Worm (Caenorhabditis elegans) whole organism, L4/young adult: ENCODE measurements around the gene M106.2.

Experiments
- W03F9.2 ChIP-seq: fragments of 150-350 bp; optimal IDR thresholded peaks from 2 replicates; lab custom pipeline; 2014; ENCODE audit warnings: missing biosample characterization, missing genetic modification characterization
- dao-5 ChIP-seq: sonication (generic microtip); optimal IDR thresholded peaks from 2 replicates; lab custom pipeline; 2016; ENCODE audit warnings: missing genotype, missing genetic modification characterization, moderate library complexity, missing compliant biosample characterization
- him-1 ChIP-seq: sonication (generic microtip); optimal IDR thresholded peaks from 2 replicates; lab custom pipeline; 2016; ENCODE audit warnings: missing genotype, missing genetic modification reagents, missing genetic modification characterization, missing compliant biosample characterization

Gene M106.2

DNA sequence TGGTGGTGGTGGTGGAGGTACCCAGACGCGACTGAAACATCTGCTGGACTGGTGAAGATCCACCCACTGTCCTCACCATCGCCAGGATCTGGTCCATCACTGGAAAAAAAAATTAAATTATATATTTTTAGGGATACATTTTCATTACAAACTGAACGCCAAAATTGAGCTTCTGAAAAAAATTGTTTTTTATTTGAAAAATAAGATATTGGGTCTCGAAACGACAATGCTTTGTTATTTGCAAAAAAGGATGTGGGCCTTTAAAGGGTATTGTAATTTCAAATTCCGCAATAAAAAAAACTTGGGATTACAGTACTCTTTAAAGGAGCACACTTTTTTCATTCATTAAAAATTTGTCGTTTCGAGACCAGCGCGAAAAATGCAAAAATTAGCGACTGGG is at the start of gene M106.2:
M106.2 (minus strand) TSS at position 101 of the 400 bp plus-strand sequence.
- no peak for TF ChIP-seq dao-5 (tag; lab: Kevin White, UChicago)
- no peak for TF ChIP-seq W03F9.2 (tag; lab: Kevin White, UChicago)
- no peak for TF ChIP-seq him-1 (tag; lab: Kevin White, UChicago)

DNA sequence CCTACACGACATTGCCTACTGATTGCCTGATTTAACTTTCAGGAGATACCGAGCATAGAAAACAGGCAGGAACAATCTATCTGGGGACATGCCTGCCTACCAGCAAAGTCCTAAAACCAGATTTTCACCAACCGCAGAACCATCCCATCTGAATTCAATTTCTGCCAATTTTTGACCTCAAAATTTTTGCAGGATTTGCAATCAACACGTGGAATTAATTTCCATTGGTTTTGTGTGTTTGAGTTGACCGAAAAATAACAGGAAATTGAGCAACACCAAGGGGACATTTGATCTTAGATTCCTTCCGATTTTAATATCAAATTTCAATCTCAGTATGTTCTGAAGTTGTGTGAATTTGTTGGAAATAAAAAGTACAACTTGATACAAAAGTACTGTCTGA is 49.2 kb upstream of the M106.2 start:
- TF ChIP-seq him-1 (tag; lab: Kevin White, UChicago) (no peak), W03F9.2 (tag; lab: Kevin White, UChicago) (no peak), dao-5 (tag; lab: Kevin White, UChicago) (no peak)

DNA sequence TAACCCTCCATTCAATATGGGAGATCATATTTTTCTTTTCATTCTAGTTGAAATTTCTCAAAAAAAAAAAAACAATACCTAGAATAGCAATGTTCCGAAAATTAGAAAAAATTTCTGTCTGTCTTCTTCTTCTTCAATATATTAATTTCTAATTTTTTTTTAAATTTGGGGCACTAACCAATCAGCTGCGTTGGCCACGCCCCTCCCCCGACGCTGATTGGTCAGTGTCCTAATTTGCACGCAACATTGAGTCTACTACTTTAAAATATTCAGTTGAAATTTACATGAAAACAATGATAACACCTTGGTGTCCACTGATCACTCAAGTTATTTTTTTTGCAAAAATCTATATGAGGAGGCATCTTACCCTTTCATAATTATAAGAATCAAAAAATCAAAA is 46.2 kb upstream of the M106.2 start:
- TF ChIP-seq dao-5 (tag; lab: Kevin White, UChicago) (no peak), W03F9.2 (tag; lab: Kevin White, UChicago) (no peak), him-1 (tag; lab: Kevin White, UChicago) (no peak)

DNA sequence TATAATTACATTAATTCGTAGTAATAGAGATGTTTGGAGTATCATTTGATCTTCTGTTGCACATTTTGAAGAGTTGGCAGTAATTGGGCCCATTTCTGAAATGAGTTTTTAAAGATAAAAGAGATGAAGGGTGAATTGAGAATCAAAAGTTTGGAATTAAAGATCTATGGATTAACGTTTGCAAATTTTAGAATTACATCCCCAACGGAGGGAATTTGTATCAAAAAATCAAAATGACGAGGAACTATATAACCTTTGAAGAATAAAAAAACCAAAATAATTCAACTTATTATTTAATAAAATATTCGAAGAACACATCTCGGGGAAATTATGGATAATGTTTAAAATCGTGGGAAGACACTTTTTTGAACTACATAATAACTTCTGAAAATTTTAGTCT is 45.2 kb upstream of the M106.2 start, which contains the start of gene sra-10:
sra-10 (minus strand) TSS at position 101 of the 400 bp plus-strand sequence.
- TF ChIP-seq dao-5 (tag; lab: Kevin White, UChicago), result no peak
- no peak for TF ChIP-seq W03F9.2 (tag; lab: Kevin White, UChicago)
- TF ChIP-seq him-1 (tag; lab: Kevin White, UChicago), result no peak

DNA sequence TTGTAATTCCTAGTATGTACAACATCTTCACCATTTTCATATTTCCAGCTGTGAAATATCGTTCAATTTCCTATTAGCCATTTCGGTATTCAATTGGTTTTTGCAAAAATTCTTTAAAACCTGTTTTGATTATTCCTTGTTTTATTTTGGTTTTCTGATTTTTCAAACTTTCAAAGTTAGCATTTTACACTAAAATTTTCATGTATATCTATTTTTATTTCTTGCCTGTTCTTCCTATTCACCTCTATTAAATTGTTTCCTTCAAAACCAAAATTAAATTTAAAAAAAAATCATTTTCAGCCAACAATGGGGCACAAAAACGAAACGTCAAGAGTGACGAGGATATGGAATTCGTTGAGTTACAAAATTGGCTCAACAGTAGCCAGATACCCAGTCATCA is 39.2 kb upstream of the M106.2 start, which contains the start of gene ptr-8:
ptr-8 (plus strand) TSS at position 301 of the 400 bp plus-strand sequence.
- TF ChIP-seq him-1 (tag; lab: Kevin White, UChicago), result no peak
- no peak for TF ChIP-seq dao-5 (tag; lab: Kevin White, UChicago)
- no peak for TF ChIP-seq W03F9.2 (tag; lab: Kevin White, UChicago)

DNA sequence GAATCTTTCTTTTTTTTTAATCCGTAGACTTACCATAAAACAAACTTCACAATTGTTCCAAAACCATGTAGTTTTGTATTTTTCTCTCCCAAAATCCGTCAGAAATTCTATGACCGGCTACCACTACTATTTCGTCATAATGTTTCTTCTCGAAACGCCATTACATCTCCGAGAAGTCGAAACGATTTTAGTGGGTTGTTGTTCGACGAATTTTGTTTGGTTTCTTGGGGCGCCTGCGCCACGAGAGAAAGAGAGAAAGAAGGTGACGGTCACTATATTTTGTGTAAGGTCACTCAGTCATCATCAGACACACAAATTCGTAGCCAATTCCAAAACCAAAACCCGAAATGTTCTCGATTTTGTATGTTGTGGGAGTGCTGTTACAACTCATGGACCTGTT is 37.3 kb upstream of the M106.2 start:
- TF ChIP-seq dao-5 (tag; lab: Kevin White, UChicago) (no peak), W03F9.2 (tag; lab: Kevin White, UChicago) (no peak), him-1 (tag; lab: Kevin White, UChicago) (no peak)

DNA sequence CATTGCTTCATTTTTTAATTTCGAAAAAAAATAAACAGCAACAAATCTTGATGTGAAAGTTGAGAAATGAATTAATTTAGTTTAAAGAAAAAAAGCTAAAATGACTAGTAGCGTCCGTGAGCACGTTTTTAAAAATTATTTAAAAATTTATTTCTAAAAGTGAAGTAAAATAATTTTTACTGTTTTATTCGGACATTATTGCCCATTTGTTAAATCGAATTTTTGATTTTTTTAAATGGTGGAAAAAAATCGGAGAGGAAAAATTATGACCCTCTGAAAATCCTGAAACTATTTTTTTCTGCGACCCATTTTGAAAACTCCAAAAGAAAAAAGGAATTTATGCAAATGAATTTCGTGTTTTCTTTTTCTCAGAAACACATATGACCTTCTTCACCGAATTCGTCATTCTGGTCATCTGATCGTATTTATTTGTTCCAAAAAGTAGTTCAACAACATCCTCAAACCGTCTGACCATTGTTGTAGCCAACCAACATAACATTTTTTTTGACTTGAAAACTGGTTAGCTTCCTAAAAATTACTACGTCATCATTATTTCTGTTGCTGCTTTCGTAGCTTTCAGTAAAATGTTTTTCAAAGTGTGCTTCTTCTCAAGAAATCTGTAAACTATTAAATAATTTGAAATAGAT is 36.2 kb upstream of the M106.2 start, which contains the start of gene F44F4.3:
F44F4.3 (minus strand) TSS at position 51 of the 647 bp plus-strand sequence.
- TF ChIP-seq him-1 (tag; lab: Kevin White, UChicago) (no peak), dao-5 (tag; lab: Kevin White, UChicago) (no peak), W03F9.2 (tag; lab: Kevin White, UChicago) (no peak)

DNA sequence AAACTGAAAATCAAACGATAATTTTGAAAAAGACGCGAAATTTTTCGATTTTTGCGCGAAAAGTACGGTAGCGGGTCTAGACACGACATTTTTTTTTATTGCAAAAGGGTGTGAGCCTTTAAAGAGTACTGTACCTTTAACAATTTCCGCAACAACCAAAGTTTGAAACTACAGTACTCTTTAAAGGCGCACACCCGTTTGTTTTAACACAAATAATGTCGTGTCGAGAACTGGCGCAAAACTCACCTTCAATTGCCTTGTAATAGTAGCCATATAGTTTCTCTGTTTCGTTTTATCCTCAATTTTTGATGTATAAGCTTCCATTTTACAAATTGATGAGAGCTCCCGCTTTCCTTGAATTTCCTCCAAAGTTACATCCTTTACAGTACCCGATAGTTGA is 35.4 kb upstream of the M106.2 start:
- no peak for TF ChIP-seq him-1 (tag; lab: Kevin White, UChicago)
- no peak for TF ChIP-seq dao-5 (tag; lab: Kevin White, UChicago)
- no peak for TF ChIP-seq W03F9.2 (tag; lab: Kevin White, UChicago)

DNA sequence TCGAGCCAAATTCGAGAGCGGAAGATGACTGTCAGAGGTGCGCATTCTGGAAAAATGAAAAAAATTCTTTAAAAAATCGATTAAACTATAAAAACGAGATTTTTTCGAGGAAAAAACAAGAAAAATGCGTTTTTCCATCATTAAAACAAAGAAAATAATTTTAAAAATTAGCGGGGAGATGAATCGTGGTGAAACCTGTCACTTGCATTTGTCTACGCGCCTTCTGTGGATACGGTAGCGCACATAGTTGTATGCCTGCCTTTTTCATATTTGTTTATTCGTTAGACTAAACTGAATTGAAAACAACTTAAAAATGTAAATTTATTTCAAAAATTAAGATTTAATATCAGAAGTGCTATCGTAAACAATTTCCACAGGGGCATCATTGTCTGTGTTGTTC is 34.6 kb upstream of the M106.2 start, which contains the start of gene egg-3:
egg-3 (minus strand) TSS at position 46 of the 400 bp plus-strand sequence.
- TF ChIP-seq him-1 (tag; lab: Kevin White, UChicago), result no peak
- no peak for TF ChIP-seq W03F9.2 (tag; lab: Kevin White, UChicago)

DNA sequence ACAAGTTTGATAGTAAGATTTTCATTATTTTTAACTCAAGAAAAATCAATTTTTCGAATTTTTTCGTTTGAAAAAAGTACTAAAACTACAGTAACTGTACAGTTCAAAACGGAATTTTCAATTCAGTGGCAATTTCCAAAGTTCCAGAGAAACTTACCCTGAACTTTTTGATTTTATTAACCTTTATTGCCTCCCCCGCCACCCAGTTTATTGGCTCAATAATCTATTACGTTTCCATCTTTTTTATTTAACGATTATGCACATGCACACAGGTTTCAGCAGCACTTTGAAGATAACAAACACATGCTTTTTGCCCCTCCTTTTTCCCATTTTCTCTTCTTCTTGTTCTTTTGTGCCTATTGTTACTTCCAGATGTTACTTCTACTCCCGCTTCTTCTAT is 30.8 kb upstream of the M106.2 start, which contains the start of gene lurp-1:
lurp-1 (plus strand) TSS at position 301 of the 400 bp plus-strand sequence.
- TF ChIP-seq W03F9.2 (tag; lab: Kevin White, UChicago) (no peak), dao-5 (tag; lab: Kevin White, UChicago) (no peak), him-1 (tag; lab: Kevin White, UChicago) (no peak)

DNA sequence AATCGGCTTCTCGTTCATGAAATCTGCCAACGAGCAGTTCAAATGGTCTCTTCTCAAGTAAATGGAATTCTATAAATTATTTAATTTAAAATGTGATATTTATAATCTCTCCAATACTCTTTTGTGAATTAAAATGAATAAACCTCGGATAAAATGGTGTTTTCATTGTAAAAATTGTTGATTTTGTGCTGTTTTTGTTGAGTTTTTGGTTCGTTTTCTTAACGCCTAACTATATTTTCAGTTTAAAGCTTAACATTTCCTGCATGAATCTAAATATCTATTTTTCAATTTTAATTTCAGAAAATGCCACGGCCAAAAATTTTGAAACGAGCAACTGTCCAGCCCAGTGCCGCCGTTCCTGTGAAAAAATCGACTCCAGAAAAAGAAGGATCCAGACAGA is 23.8 kb upstream of the M106.2 start, which contains the start of gene orc-2:
orc-2 (plus strand) TSS at position 301 of the 400 bp plus-strand sequence.
- TF ChIP-seq him-1 (tag; lab: Kevin White, UChicago) (no peak), W03F9.2 (tag; lab: Kevin White, UChicago) (no peak), dao-5 (tag; lab: Kevin White, UChicago) (no peak)

DNA sequence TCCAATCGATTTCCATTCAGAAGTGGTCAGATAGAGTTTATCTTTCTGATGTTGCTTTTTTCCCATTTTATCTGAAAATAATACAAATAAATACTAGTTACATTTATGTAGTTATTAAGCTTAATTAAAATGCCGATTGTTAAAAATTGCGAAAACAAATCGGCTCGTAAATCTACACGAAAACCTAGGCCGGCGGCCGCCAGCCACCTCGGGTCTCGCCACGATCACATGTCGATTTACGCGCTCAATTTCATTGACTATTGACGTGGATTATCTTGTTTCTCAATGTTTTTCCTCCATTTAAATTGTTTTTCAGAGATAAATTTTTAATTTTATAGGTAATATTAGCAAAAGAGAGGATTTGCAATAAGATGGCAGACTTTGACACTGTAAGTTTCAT is 22.7 kb upstream of the M106.2 start, which contains the start of the genes cyn-4 and copz-1:
cyn-4 (minus strand) TSS at position 71 of the 400 bp plus-strand sequence.
copz-1 (plus strand) TSS at position 339 of the 400 bp plus-strand sequence.
- TF ChIP-seq him-1 (tag; lab: Kevin White, UChicago) (peak; percentile 24), W03F9.2 (tag; lab: Kevin White, UChicago) (peak; percentile 80), dao-5 (tag; lab: Kevin White, UChicago) (no peak)

DNA sequence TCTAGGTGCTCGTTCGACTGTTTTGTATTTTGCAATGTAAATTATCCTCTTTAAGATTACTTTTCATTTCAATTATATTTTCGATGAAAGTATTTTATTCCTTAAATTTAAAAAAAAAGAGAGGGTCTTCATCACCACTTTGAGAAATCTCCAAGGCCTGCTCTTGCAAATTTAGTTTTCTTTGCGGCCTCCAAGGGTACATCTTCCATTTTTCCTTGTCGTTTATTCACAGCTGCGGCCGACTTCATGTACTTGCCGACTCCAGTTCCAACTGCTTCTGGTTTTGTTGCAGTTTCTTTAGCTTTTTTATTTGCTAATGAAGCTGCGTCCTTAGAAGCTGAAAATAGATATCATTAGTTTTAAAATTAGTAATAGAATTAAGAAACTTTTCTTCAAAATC is 20.9 kb upstream of the M106.2 start:
- TF ChIP-seq him-1 (tag; lab: Kevin White, UChicago) (no peak), dao-5 (tag; lab: Kevin White, UChicago) (no peak), W03F9.2 (tag; lab: Kevin White, UChicago) (no peak)
